Fruit fly (Drosophila melanogaster): Measurements from ENCODE around the gene ND-13B.

ND-13B gene

DNA sequence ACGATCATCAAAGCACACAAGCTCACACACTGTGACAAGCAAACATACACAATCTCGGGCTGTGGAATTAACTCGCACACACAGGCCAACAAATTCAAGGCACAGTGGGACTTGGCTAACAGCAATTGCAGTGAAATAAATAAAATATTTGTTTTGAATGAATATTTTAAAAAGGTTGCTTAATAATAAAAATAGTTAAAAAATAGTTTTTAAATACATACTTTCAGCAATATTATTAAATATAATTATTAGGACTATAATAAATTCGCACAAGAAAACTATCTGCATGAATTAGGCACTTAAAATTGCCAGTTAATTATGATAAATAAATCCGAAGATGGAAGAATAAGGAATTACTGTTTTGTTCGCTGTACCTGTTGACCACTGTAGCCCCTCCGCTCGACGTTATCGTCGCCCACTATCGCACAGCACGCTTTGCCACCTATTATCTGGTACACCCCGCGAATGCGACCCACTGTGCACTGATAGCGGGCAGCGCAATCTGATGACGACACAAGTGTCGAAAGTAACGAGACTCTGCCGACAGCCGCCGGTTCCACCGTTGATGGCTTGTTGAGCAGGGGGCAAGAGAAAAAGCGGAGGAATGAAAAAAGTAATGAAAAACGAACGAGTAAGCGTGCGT lies 11.1 kb downstream of the ND-13B start (continued):
- TF ChIP-seq luna (GFP tag; optimal IDR thresholded peaks at IDR 0.05) (no peak), CG3995 (GFP tag; optimal IDR thresholded peaks at IDR 0.05) (peak; percentile 78), B-H1 (GFP tag; IDR thresholded peaks at IDR 0.05) (peak; percentile 94), Ptx1 (GFP tag; IDR thresholded peaks at IDR 0.05) (peak; percentile 99), GATAe (GFP tag; conservative IDR thresholded peaks at IDR 0.05) (peak; percentile 96), CG17612 (GFP tag; IDR thresholded peaks at IDR 0.05) (peak; percentile 92), crol (GFP tag; IDR thresholded peaks at IDR 0.05) (peak; percentile 97), CG14710 (tag; optimal IDR thresholded peaks at IDR 0.05) (peak; percentile 97), tio (GFP tag; optimal IDR thresholded peaks at IDR 0.05) (peak; percentile 99), CG9727 (GFP tag; optimal IDR thresholded peaks at IDR 0.05) (peak; percentile 99), trh (GFP tag; optimal IDR thresholded peaks at IDR 0.05) (peak; percentile 93), CG9876 (GFP tag; optimal IDR thresholded peaks at IDR 0.05) (peak; percentile 67), CG12942 (GFP tag; optimal IDR thresholded peaks at IDR 0.05) (peak; percentile 97), pho (GFP tag; optimal IDR thresholded peaks at IDR 0.05) (peak; percentile 87), CG5953 (GFP tag; IDR thresholded peaks at IDR 0.05) (peak; percentile 92), CG13424 (tag; optimal IDR thresholded peaks at IDR 0.05) (peak; percentile 99), Sin3A (optimal IDR thresholded peaks at IDR 0.05) (no peak), CG14441 (GFP tag; IDR thresholded peaks at IDR 0.05) (peak; percentile 97), otp (GFP tag; IDR thresholded peaks at IDR 0.05) (peak; percentile 94), dmrt11E (tag; optimal IDR thresholded peaks at IDR 0.05) (peak; percentile 96), gem (tag; optimal IDR thresholded peaks at IDR 0.05) (peak; percentile 99), grau (tag; optimal IDR thresholded peaks at IDR 0.05) (peak; percentile 100), CG14667 (GFP tag; IDR thresholded peaks at IDR 0.05) (peak; percentile 94), Sry-β (GFP tag; optimal IDR thresholded peaks at IDR 0.05) (peak; percentile 61), stwl (tag; optimal IDR thresholded peaks at IDR 0.05) (no peak), Bteb2 (GFP tag; optimal IDR thresholded peaks at IDR 0.05) (peak; percentile 83), Scr (GFP tag; IDR thresholded peaks at IDR 0.05; ENCODE audit: partially characterized antibody) (peak; percentile 9; the same call in 1 of the 2 replicates), CG15073 (GFP tag; optimal IDR thresholded peaks at IDR 0.05) (peak; percentile 83), CG4854 (GFP tag; optimal IDR thresholded peaks at IDR 0.05) (peak; percentile 85), bab2 (GFP tag; optimal IDR thresholded peaks at IDR 0.05) (peak; percentile 62), jing (GFP tag; optimal IDR thresholded peaks at IDR 0.05) (peak; percentile 92), Deaf1 (tag; optimal IDR thresholded peaks at IDR 0.05) (peak; percentile 89), CG30403 (GFP tag; optimal IDR thresholded peaks at IDR 0.05) (peak; percentile 99), CG3847 (GFP tag; IDR thresholded peaks at IDR 0.05) (peak; percentile 98), sim (GFP tag; IDR thresholded peaks at IDR 0.05) (peak; percentile 86), Blimp-1 (GFP tag; optimal IDR thresholded peaks at IDR 0.05) (peak; percentile 96), CG31365 (tag; optimal IDR thresholded peaks at IDR 0.05) (peak; percentile 46), BtbVII (GFP tag; optimal IDR thresholded peaks at IDR 0.05) (peak; percentile 99), cas (GFP tag; IDR thresholded peaks at IDR 0.05) (peak; percentile 90), CG8359 (GFP tag; optimal IDR thresholded peaks at IDR 0.05; ENCODE audit: borderline replicate concordance) (peak; percentile 90), bowl (GFP tag; IDR thresholded peaks at IDR 0.05) (peak; percentile 93), CG2712 (tag; optimal IDR thresholded peaks at IDR 0.05) (peak; percentile 99), sna (GFP tag; IDR thresholded peaks at IDR 0.05; ENCODE audit: partially characterized antibody) (no peak), nerfin-1 (tag; optimal IDR thresholded peaks at IDR 0.05) (peak; percentile 95), crc (GFP tag; optimal IDR thresholded peaks at IDR 0.05) (peak; percentile 67), CG11723 (GFP tag; optimal IDR thresholded peaks at IDR 0.05) (peak; percentile 98), CHES-1-like (GFP tag; optimal IDR thresholded peaks at IDR 0.05) (peak; percentile 72), ase (GFP tag; IDR thresholded peaks at IDR 0.05) (peak; percentile 94), CG12299 (tag; optimal IDR thresholded peaks at IDR 0.05) (peak; percentile 96), slbo (GFP tag; IDR thresholded peaks at IDR 0.05) (peak; percentile 97)
